Worm (Caenorhabditis elegans): ENCODE measurements around the gene cyp-37A1.

- TF ChIP-seq dao-5 (tag; optimal IDR thresholded peaks at IDR 0.05) (peak; percentile 19), W03F9.2 (tag; optimal IDR thresholded peaks at IDR 0.05) (peak; percentile 39), him-1 (tag; optimal IDR thresholded peaks at IDR 0.05) (peak; percentile 91)
Observed at ce11 chrII:14040204-14040842, 23.6 kb upstream of the cyp-37A1 start.
